Fruit fly (Drosophila melanogaster): ENCODE data around the gene CG6330.

CG6330 gene

DNA sequence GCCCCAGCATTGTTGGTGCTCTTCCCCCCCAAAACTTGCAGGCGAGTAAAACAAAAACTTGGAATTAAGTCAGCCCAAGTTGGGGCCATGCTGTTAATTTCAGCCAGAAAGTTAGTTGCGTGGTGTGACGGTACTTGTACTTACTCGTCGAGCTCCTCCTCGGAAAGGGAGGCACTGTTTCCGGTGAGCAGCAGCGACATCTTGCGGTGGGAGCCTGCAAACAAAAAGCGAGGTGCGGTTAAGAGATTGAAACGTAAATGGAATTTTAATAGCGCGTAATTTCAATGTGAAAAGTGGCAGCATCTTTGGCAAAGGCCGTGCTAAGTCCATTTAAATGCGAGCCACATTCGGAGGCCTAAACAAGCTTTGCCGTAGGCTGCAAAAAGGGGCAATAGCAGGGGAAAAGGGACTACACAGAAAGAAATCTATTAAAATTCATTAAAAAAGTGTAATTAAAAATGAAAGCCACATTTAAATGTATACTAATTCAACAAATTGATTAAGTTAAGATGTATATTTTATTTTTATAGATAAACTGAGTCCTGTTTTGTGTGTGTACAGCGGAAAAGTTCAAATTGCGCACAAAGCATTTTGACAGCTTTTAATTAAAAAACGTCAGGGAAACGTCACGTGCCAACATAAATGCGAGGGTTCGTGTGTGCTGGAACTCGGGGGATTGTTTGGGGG is 1.8 kb downstream of the CG6330 start:
- no peak for TF ChIP-seq Myc (optimal IDR thresholded peaks at IDR 0.05)
- TF ChIP-seq psq (optimal IDR thresholded peaks at IDR 0.05): no peak
- TF ChIP-seq ttk (optimal IDR thresholded peaks at IDR 0.05): no peak
- no peak for TF ChIP-seq Sin3A (optimal IDR thresholded peaks at IDR 0.05)
- TF ChIP-seq h (optimal IDR thresholded peaks at IDR 0.05): no peak
- TF ChIP-seq insv (optimal IDR thresholded peaks at IDR 0.05): no peak

DNA sequence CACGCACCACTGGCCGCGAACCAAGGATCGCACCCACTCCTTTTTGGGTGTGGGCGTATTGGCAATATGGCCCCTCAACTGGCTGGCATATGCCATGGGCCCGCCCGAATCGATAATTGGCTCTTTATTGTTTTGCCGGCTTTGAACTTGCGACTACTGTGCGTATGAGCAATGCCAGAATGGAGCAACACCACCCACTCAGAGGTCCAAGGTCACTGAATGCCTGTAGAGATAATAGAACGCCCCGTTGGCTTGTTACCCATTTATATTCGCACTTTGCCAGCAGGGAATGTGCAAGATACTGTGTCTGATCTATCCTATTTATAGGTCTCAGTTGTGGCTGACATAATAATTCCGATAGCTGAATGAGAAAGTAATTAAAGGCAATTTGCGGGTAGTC is 2.8 kb downstream of the CG6330 start:
- TF ChIP-seq psq (optimal IDR thresholded peaks at IDR 0.05) (no peak), insv (optimal IDR thresholded peaks at IDR 0.05) (no peak), Sin3A (optimal IDR thresholded peaks at IDR 0.05) (no peak), ttk (optimal IDR thresholded peaks at IDR 0.05) (no peak), Myc (optimal IDR thresholded peaks at IDR 0.05) (no peak), h (optimal IDR thresholded peaks at IDR 0.05) (no peak)

DNA sequence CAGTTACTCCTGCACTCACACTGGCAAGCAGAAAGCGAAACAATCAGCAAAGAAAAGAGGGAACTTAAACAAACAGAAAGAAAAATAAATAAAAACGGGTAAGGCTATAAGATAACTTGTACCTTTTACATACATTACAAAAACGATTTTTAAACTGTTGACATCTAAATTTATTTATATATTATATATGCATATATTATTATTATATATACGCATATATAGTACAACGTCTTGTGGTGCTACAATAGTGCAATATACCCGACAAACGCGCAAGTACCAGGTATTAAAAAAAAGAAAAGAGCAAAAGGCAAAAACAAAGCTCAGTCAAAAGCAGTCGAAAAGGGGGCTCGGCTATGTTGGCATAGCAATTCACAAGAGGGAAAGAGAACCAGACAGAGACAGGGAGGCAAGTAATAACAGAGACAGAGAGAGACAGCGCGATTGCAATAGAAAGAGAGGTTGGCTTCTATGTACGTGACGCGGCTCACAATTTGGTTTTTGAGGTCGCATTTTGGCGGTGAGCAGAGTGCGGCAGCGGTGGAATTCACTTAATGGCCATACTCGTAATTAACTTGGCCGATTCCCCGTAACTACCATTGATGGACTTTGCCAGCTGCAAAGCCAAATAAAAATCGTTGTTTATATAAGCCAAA is 4.1 kb downstream of the CG6330 start:
- TF ChIP-seq ttk (optimal IDR thresholded peaks at IDR 0.05): no peak
- no peak for TF ChIP-seq psq (optimal IDR thresholded peaks at IDR 0.05)
- TF ChIP-seq h (optimal IDR thresholded peaks at IDR 0.05): no peak
- TF ChIP-seq Myc (optimal IDR thresholded peaks at IDR 0.05): no peak
- no peak for TF ChIP-seq Sin3A (optimal IDR thresholded peaks at IDR 0.05)
- no peak for TF ChIP-seq insv (optimal IDR thresholded peaks at IDR 0.05)

DNA sequence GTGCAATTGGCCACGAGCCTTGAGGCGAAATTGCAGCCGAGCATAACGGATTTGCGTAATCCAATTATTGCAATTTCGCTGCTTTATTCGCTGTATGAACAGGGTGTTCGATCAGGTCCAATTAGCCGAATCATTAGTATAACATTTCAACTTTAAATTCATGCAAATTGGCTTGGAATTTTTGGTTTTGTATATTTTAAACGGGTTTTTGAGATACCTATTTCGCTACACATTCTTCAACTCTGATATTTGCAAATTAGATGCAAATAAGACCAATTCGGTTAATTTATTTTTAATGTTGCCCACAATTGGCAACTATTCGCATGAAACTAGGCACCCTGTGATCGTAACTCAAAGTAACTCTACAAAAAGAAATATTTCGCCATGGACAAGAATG is 4.8 kb downstream of the CG6330 start:
- no peak for TF ChIP-seq Sin3A (optimal IDR thresholded peaks at IDR 0.05)
- no peak for TF ChIP-seq Myc (optimal IDR thresholded peaks at IDR 0.05)
- no peak for TF ChIP-seq insv (optimal IDR thresholded peaks at IDR 0.05)
- no peak for TF ChIP-seq h (optimal IDR thresholded peaks at IDR 0.05)
- no peak for TF ChIP-seq psq (optimal IDR thresholded peaks at IDR 0.05)
- no peak for TF ChIP-seq ttk (optimal IDR thresholded peaks at IDR 0.05)

DNA sequence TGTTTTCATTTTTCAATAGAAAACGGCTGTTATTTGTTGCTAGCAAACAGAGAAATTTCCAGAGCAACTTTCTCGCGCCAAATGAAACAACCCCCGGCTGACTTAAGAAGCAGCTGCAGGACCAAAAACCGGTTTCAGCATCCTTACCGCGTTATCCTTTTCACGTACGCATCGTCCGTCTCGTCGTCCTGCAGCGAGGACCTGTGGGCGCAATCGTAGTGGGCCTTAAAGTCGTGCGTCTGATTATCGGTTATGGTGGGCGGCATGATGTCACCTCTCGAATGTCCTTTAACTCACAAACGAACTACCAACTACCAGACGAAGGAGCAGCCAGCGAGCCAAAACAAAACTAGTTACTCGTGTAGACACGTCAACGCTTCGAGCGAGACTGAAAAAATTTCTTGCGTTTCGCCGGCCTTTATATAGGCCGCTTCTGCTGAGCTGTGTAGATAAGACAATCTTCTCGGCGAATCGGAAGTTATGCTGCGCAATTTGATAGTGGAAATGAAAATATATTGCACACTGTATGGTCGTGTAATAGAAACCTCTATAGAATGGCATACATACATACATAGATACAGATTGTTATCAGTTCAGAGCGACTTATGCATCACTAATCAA is 5.3 kb downstream of the CG6330 start:
- TF ChIP-seq insv (optimal IDR thresholded peaks at IDR 0.05) (no peak), Myc (optimal IDR thresholded peaks at IDR 0.05) (no peak)

DNA sequence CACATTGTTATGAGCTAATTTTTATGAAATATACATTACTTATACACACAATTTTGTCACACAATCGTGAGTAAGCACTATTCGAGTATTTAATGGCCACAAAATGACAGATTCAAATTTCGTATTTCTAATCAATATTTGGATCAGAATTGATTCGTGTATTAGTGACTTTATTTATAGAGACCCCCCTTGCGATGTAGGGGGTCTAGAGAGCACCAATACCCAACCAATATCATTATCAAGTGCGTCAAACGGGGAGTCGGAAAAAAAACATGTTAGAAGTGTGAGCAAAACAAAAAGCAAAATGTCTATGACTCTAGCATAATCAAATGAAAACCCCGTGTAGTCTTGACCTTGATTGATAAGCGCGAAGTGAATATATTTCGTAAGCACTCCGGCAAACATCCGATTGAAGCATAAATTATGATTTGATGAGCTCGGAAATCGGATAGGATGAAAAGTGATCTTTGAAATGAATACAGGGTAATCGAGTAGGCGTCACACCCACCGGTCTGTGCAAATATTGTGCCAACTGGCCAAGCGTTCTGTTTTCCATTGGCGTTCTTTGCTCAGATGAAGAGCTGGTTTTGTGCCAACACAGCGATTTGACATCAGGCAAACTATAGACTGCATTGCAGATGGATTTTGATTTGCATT is 6.0 kb downstream of the CG6330 start:
- no peak for TF ChIP-seq psq (optimal IDR thresholded peaks at IDR 0.05)
- TF ChIP-seq h (optimal IDR thresholded peaks at IDR 0.05): no peak
- no peak for TF ChIP-seq Myc (optimal IDR thresholded peaks at IDR 0.05)

DNA sequence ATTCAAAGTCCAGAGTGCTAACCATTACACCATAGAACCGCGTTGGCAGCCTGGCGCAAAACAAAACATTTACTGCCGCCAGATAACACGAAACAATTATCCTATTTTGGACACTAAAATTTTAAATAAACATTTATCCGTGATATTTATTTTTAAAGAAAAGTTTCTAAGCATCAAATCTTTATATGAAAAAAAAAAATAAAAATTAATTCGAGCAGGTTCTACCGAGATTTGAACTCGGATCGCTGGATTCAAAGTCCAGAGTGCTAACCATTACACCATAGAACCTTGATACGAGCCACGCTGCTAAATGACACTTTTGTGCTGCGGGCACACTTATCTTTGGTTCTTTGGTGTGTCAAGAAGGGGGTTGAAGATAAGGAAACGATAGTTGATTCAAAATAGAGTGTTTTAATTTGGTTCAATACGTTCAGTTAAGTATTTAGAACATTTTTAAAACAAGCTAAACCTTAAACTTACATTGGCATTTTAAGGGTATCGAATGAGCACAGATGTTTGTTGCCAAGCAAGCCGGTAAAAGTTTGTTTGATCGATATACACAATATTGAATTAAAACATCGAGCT is 10.9 kb downstream of the CG6330 start, which contains the start of gene Spag1:
Spag1 (plus strand) TSS at position 535 of the 585 bp plus-strand sequence.
- TF ChIP-seq insv (optimal IDR thresholded peaks at IDR 0.05) (no peak), ttk (optimal IDR thresholded peaks at IDR 0.05) (no peak), Sin3A (optimal IDR thresholded peaks at IDR 0.05) (no peak), psq (optimal IDR thresholded peaks at IDR 0.05) (no peak), h (optimal IDR thresholded peaks at IDR 0.05) (no peak), Myc (optimal IDR thresholded peaks at IDR 0.05) (no peak)

DNA sequence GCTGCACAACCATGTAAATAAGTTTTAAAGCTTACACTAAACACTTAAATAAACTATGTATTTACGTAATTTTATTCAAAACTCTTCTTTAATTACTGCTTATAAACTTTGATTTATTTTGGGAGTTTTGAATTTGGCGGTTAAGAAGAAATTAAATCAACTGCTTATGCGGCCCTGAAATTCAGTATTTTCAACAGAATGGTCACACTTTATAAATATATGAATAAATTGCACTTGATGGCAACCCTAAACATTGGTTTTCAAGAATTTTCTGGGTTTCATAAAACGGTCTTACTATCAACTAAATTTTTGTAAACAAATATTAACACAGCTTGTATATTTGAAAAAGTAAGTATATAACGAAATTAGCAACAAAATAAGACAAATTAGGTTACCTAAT is 13.1 kb downstream of the CG6330 start, which contains the start of gene CG14252:
CG14252 (plus strand) TSS at position 302 of the 400 bp plus-strand sequence.
- no peak for TF ChIP-seq insv (optimal IDR thresholded peaks at IDR 0.05)

DNA sequence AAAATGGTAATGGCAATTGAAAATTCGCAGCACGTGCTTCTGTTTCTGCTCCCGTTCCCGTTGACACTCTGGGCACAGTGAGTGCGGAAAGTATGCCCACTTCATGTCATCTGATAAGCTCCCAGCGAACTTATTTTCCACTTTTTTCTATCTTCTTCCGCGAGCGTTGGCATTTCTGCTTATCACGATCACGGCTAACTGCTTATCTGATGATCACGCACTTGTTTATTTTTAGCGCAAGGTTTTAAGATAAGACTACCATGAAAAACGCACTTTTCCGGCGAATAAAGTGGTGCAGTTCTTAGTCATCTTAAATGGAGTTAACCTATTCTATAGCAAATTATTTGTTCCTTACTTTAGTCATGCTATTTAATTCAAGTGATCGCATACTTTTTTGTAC is 20.9 kb downstream of the CG6330 start:
- TF ChIP-seq Myc (optimal IDR thresholded peaks at IDR 0.05) (no peak), insv (optimal IDR thresholded peaks at IDR 0.05) (no peak), Sin3A (optimal IDR thresholded peaks at IDR 0.05) (no peak), h (optimal IDR thresholded peaks at IDR 0.05) (no peak), ttk (optimal IDR thresholded peaks at IDR 0.05) (no peak)

DNA sequence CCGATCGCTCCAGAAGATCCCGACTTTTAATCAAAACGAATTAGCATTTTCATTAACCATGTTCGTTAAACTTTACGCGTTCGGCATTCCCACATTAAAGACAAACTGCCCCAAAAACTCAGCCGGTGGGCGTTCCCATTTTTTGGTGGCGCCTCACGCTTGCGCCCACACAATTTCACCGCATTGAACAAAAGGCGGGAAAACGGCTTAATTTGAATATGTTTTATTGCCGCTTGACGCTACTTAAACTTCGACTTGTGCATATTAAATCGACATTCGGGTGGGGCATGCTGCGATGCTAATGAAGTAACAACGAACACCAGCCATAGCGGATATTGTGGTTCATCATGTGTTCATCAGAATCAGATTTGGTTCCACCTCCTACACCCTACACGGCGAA is 21.8 kb downstream of the CG6330 start:
- TF ChIP-seq insv (optimal IDR thresholded peaks at IDR 0.05) (no peak), psq (optimal IDR thresholded peaks at IDR 0.05) (no peak), Myc (optimal IDR thresholded peaks at IDR 0.05) (no peak), h (optimal IDR thresholded peaks at IDR 0.05) (no peak), Sin3A (optimal IDR thresholded peaks at IDR 0.05) (no peak), ttk (optimal IDR thresholded peaks at IDR 0.05) (no peak)

DNA sequence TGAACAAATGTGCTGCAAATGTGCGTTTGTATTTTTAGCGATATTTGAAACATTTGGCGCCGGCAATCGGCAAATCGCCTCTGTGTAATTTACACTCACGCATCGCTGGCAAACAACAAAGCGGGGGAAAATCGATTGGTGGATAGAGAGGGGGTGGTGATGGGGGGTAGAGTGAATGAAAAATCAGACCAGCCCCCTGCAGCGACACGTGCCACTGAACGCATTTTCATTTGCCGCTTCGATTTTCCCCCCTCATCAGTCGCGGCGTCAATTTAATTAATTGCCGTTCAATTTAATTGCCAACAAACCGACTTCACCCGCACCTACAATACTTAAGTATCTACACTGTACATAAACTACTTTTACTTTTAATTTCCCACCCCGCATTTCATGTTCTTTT is 22.9 kb downstream of the CG6330 start:
- no peak for TF ChIP-seq insv (optimal IDR thresholded peaks at IDR 0.05)

DNA sequence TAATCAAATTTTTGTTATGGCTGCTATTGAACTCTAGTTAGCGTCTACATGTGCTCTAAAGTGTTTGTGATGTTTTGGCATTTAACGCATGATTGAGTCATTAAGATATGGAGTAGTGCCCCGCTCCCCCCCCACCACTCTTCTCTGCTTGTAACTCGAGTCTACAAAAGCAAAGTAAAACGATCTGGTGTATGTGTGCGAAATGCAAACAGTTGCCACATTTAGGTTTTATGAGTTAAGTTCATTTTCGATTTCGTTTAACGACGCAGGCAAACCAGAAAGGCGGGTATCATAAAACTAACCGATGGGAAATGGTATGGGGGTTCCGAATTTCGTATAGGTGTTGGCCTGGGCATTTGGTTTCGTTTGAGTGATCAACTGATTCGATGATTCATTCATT is 23.8 kb downstream of the CG6330 start:
- TF ChIP-seq psq (optimal IDR thresholded peaks at IDR 0.05) (no peak), Myc (optimal IDR thresholded peaks at IDR 0.05) (no peak), insv (optimal IDR thresholded peaks at IDR 0.05) (no peak), h (optimal IDR thresholded peaks at IDR 0.05) (no peak), Sin3A (optimal IDR thresholded peaks at IDR 0.05) (no peak), ttk (optimal IDR thresholded peaks at IDR 0.05) (no peak)

All from Kc167 (cell line).